Fruit fly (Drosophila melanogaster) whole organism: ENCODE measurements around the gene eIF4H1.

Source experiments
- Dll ChIP-seq: fragments of >200 bp; optimal IDR thresholded peaks from 2 replicates; lab custom pipeline; 2017
- EcR ChIP-seq, 2 experiments: fragments of >200 bp; optimal IDR thresholded peaks; 2 replicates each; lab custom pipeline; 2017; ENCODE audit warnings: missing biosample characterization in 2 of 2, missing genetic modification characterization in 2 of 2, missing genetic modification reagents in 2 of 2
- usp ChIP-seq: fragments of >200 bp; optimal IDR thresholded peaks from 2 replicates; lab custom pipeline; 2017; ENCODE audit warnings: missing biosample characterization, missing genetic modification characterization, mixed read lengths

DNA sequence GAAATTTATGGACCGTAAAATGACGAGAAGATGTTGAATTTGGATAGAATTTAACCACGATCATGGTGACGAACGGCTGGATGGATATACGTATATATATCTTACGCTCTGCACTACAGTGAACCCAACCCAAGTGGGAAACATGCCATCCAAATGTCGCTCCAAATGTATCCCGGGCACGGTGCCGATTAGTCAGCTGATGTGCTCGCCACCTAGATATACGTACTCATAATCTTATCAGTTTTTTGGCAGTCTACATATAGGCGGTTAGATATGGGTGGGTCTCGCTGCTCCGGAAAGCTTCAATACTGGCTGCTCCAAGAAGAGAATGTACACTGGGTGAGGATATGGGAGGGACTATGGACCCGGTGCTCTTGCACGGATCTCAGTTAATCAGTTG is 42.4 kb upstream of the eIF4H1 start:
- TF ChIP-seq EcR (GFP tag; optimal IDR thresholded peaks at IDR 0.05; lab: Kevin White, UChicago) = no peak
- no peak for TF ChIP-seq Dll
- TF ChIP-seq usp (GFP tag; lab: Kevin White, UChicago) = no peak
